Fruit fly (Drosophila melanogaster): Measurements from ENCODE around the gene Amnionless.
A peak's percentile ranks its signal among the peaks of the same experiment; 100 is the strongest.

Gene Amnionless

DNA sequence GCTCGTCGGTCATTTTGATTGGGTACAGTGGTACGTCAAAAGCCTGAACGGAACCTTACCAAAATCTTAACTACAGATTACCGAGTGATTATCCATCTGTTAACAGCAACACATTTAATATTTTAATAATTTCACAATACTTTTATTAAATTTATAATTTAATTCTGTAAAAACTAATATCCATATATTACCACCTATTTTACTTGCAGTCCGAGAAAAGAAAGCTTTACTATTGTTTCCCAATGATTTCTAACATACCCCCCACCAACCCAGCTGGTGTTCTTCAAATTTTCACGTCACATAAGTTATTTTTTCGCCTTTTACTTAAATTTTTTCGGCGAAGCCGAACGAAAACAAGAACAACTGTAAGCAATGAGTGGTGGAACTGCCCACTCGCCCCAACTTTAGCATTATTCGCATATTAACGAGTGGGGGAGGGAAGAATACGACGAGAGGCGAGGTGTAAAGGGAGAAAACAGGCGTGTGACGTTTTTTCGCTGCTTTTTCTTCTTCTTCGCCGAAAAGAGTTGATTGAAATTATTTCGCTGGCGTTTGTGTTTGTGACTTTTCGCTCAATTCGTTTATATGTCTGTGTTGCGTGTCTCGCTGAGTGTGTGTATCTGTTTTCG is 41.0 kb downstream of the Amnionless start (continued):
- TF ChIP-seq CG6813 (GFP tag; optimal IDR thresholded peaks at IDR 0.05) (peak; percentile 59), eve (GFP tag; optimal IDR thresholded peaks at IDR 0.05) (no peak), CG4617 (GFP tag; optimal IDR thresholded peaks at IDR 0.05; ENCODE audit: borderline replicate concordance) (no peak), CG11695 (GFP tag; IDR thresholded peaks at IDR 0.05) (peak; percentile 57; the same call in 1 of the 3 replicates), Hsf (GFP tag; optimal IDR thresholded peaks at IDR 0.05) (no peak), Bdp1 (GFP tag; optimal IDR thresholded peaks at IDR 0.05) (no peak), H2.0 (GFP tag; IDR thresholded peaks at IDR 0.05) (no peak), stc (GFP tag; IDR thresholded peaks at IDR 0.05) (no peak), CG12299 (tag; optimal IDR thresholded peaks at IDR 0.05) (no peak), grn (GFP tag; optimal IDR thresholded peaks at IDR 0.05) (no peak), gsb (GFP tag; IDR thresholded peaks at IDR 0.05) (no peak), gsb-n (tag; optimal IDR thresholded peaks at IDR 0.05) (no peak), Oaz (GFP tag; IDR thresholded peaks at IDR 0.05) (no peak), bigmax (GFP tag; optimal IDR thresholded peaks at IDR 0.05) (no peak), eyg (GFP tag; optimal IDR thresholded peaks at IDR 0.05) (no peak), CG34422 (GFP tag; IDR thresholded peaks at IDR 0.05) (no peak), nerfin-1 (tag; optimal IDR thresholded peaks at IDR 0.05) (no peak), pzg (GFP tag; optimal IDR thresholded peaks at IDR 0.05) (no peak), CG1832 (GFP tag; optimal IDR thresholded peaks at IDR 0.05) (no peak), CG9797 (GFP tag; optimal IDR thresholded peaks at IDR 0.05) (no peak), dati (GFP tag; IDR thresholded peaks at IDR 0.05) (no peak), chm (GFP tag; IDR thresholded peaks at IDR 0.05) (no peak), E2f2 (GFP tag; IDR thresholded peaks at IDR 0.05) (no peak), Meics (GFP tag; optimal IDR thresholded peaks at IDR 0.05) (peak; percentile 84), kni (GFP tag; optimal IDR thresholded peaks at IDR 0.05) (no peak), Sin3A (optimal IDR thresholded peaks at IDR 0.05) (no peak), CG17829 (tag; optimal IDR thresholded peaks at IDR 0.05) (peak; percentile 54), Ravus (GFP tag; IDR thresholded peaks at IDR 0.05) (no peak), lab (GFP tag; optimal IDR thresholded peaks at IDR 0.05) (peak; percentile 87), Taf1 (GFP tag; IDR thresholded peaks at IDR 0.05) (peak; percentile 36; the same call in 1 of the 2 replicates), sens (GFP tag) (no peak), Kr (GFP tag; optimal IDR thresholded peaks at IDR 0.05) (no peak), CG43689 (GFP tag; IDR thresholded peaks at IDR 0.05) (no peak), vvl (GFP tag; IDR thresholded peaks at IDR 0.05) (peak; percentile 42; the same call in 1 of the 2 replicates), CG3847 (GFP tag; IDR thresholded peaks at IDR 0.05) (peak; percentile 45; the same call in 1 of the 2 replicates), CG12391 (tag; optimal IDR thresholded peaks at IDR 0.05) (peak; percentile 60), Dad (GFP tag; optimal IDR thresholded peaks at IDR 0.05) (no peak), CG5180 (GFP tag; optimal IDR thresholded peaks at IDR 0.05) (peak; percentile 16), CkIIα-i1 (GFP tag; IDR thresholded peaks at IDR 0.05) (no peak), caup (GFP tag; optimal IDR thresholded peaks at IDR 0.05; ENCODE audit: severe bottlenecking) (peak; percentile 33), shn (GFP tag; optimal IDR thresholded peaks at IDR 0.05) (no peak), CG1529 (GFP tag; optimal IDR thresholded peaks at IDR 0.05) (no peak), Side (GFP tag; optimal IDR thresholded peaks at IDR 0.05) (no peak), Eip74EF (GFP tag; optimal IDR thresholded peaks at IDR 0.05) (peak in 1 of 2 experiments; percentile 10), vnd (GFP tag; IDR thresholded peaks at IDR 0.05; ENCODE audit: partially characterized antibody) (no peak), pum (GFP tag; optimal IDR thresholded peaks at IDR 0.05) (no peak), bsh (GFP tag; optimal IDR thresholded peaks at IDR 0.05) (peak; percentile 41 to 54), Trl (optimal IDR thresholded peaks at IDR 0.05) (peak in 1 of 2 experiments; percentile 45), Trl (GFP tag; optimal IDR thresholded peaks at IDR 0.05) (no peak), gro (GFP tag; optimal IDR thresholded peaks at IDR 0.05) (no peak), CG4730 (GFP tag; IDR thresholded peaks at IDR 0.05) (no peak)
